Worm (Caenorhabditis elegans) whole organism, early embryonic: ENCODE measurements around the gene syx-2.

Experiments used
- B0310.2 ChIP-seq: sonication (generic microtip); optimal IDR thresholded peaks from 2 replicates; lab custom pipeline; 2016; ENCODE audit warnings: mild to moderate bottlenecking, missing genetic modification characterization, missing compliant biosample characterization
- F13C5.2 ChIP-seq: sonication (generic microtip); optimal IDR thresholded peaks from 2 replicates; lab custom pipeline; 2017; ENCODE audit warnings: mild to moderate bottlenecking, missing genetic modification characterization, inconsistent platforms, missing compliant biosample characterization
- ama-1 ChIP-seq: fragments of 150-350 bp; optimal IDR thresholded peaks from 2 replicates; lab custom pipeline; 2014
- flt-1 ChIP-seq: fragments of 200-800 bp; sonication (Bioruptor generic); IDR thresholded peaks from 2 replicates; pipeline ENCODE4 v1.3.6; 2022; ENCODE audit warnings: missing genetic modification characterization, missing compliant biosample characterization
- hmbx-1 ChIP-seq: sonication (generic microtip); optimal IDR thresholded peaks from 2 replicates; lab custom pipeline; 2016; ENCODE audit warnings: mild to moderate bottlenecking, missing genetic modification characterization, missing compliant biosample characterization
- hnd-1 ChIP-seq: sonication (generic microtip); optimal IDR thresholded peaks from 2 replicates; lab custom pipeline; 2016; ENCODE audit warnings: missing genetic modification characterization, missing compliant biosample characterization
- pes-1 ChIP-seq: fragments of 200-800 bp; sonication (Bioruptor generic); IDR thresholded peaks from 2 replicates; pipeline ENCODE4 v1.3.6; 2022; ENCODE audit warnings: missing genetic modification reagents, missing genetic modification characterization, missing compliant biosample characterization
- scrt-1 ChIP-seq: fragments of 200-800 bp; sonication (Bioruptor generic); IDR thresholded peaks from 2 replicates; pipeline ENCODE4 v1.3.6; 2022; ENCODE audit warnings: missing genetic modification characterization, missing compliant biosample characterization
- sea-1 ChIP-seq: fragments of 200-800 bp; sonication (Bioruptor generic); conservative IDR thresholded peaks from 2 replicates; pipeline ENCODE4 v1.3.6; 2022; ENCODE audit warnings: missing genetic modification characterization, missing compliant biosample characterization
- tbx-11 ChIP-seq: fragments of 200-800 bp; sonication (Bioruptor generic); IDR thresholded peaks from 2 replicates; pipeline ENCODE4 v1.3.6; 2022; ENCODE audit warnings: missing genetic modification characterization, missing compliant biosample characterization
- tbx-37 ChIP-seq: fragments of 200-800 bp; sonication (Bioruptor generic); conservative IDR thresholded peaks from 2 replicates; pipeline ENCODE4 v1.3.6; 2022; ENCODE audit warnings: missing genetic modification reagents, missing genetic modification characterization, missing compliant biosample characterization
- tra-4 ChIP-seq: sonication (generic microtip); optimal IDR thresholded peaks from 2 replicates; lab custom pipeline; 2017; ENCODE audit warnings: missing genetic modification characterization, missing compliant biosample characterization

DNA sequence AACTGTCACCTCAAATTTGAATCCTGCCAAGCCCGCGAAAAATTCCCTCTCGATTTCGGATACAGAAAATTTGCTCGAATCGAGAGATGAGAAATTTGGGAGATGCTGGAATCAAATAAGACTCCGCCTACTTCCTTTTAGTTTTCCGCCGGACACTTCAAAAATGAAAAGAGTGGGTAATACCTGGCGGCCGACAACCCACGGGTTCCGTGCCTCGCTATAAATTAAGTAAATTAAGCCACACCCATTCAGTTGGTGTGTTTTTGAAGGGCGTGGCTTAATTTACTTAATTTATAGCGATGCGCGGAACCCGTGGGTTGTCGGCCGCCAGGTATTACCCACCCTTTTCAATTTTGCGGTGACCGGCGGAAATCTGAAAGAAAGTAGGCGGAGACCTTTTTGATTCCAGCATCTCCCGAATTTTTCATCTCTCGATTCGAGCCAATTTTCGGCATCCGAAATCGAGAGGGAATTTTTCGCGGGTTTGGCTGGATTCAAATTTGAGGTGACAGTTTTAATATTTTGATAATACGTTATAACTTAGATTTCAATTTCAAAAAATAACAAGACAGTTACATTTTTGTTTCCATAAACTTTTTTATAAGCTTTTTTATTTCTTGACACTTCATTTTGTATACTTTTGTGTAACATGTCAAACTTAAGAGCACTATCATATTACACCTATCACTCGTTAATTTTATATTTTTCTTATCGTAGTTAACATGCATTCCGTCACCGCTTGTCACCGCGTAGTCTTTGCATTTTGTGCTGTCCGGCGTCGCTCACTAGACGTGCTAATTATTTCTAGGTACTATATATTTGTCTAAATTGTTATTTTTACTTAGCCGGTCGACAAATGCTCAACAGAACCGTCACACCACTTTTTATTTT, 13.0 kb upstream of the syx-2 start:
- TF ChIP-seq ama-1 (lab: Kevin White, UChicago) (no peak), hmbx-1 (tag; lab: Kevin White, UChicago) (no peak), flt-1 (GFP tag; lab: Robert Waterston, UW) (no peak), hnd-1 (no peak), scrt-1 (GFP tag; lab: Robert Waterston, UW) (no peak), sea-1 (GFP tag; lab: Robert Waterston, UW) (no peak), tra-4 (tag; lab: Kevin White, UChicago) (no peak), F13C5.2 (tag; lab: Kevin White, UChicago) (no peak), B0310.2 (no peak), pes-1 (GFP tag; lab: Robert Waterston, UW) (no peak), tbx-37 (GFP tag; lab: Robert Waterston, UW) (no peak), tbx-11 (GFP tag; lab: Robert Waterston, UW) (no peak)
